Fruit fly (Drosophila melanogaster): ENCODE results near the gene CG13949.

CG13949 gene

dm6 chr2L:887788-888187, 32.7 kb downstream of the CG13949 start:
- TF ChIP-seq CG32121 (GFP tag; IDR thresholded peaks at IDR 0.05), result no peak
- no peak for TF ChIP-seq CG14655 (GFP tag; optimal IDR thresholded peaks at IDR 0.05)
- TF ChIP-seq rn (GFP tag; IDR thresholded peaks at IDR 0.05), result no peak
- TF ChIP-seq CG13204 (GFP tag; optimal IDR thresholded peaks at IDR 0.05), result no peak
- TF ChIP-seq CG12605 (GFP tag; IDR thresholded peaks at IDR 0.05), result no peak
- no peak for TF ChIP-seq D1 (tag; optimal IDR thresholded peaks at IDR 0.05)
- TF ChIP-seq CG9948 (tag; optimal IDR thresholded peaks at IDR 0.05), result no peak
- no peak for TF ChIP-seq CG8301 (tag; optimal IDR thresholded peaks at IDR 0.05)
- TF ChIP-seq CG15710 (tag; optimal IDR thresholded peaks at IDR 0.05), result no peak
- TF ChIP-seq CG8159 (tag; optimal IDR thresholded peaks at IDR 0.05), result no peak
- no peak for TF ChIP-seq Snoo (tag; optimal IDR thresholded peaks at IDR 0.05)
- TF ChIP-seq CG10348 (GFP tag; IDR thresholded peaks at IDR 0.05), result no peak
- no peak for TF ChIP-seq gl (tag; optimal IDR thresholded peaks at IDR 0.05)
- TF ChIP-seq fd96Ca (GFP tag; IDR thresholded peaks at IDR 0.05), result no peak

- TF ChIP-seq CG10348 (GFP tag; IDR thresholded peaks at IDR 0.05) (no peak), CG4496 (GFP tag; IDR thresholded peaks at IDR 0.05) (0 out of 3 replicates have a peak, but pooled peaks have one; percentile 14), EcR (GFP tag; optimal IDR thresholded peaks at IDR 0.05) (no peak), fd96Ca (GFP tag; IDR thresholded peaks at IDR 0.05) (0 out of 3 replicates have a peak, but pooled peaks have one; percentile 14)
These were observed 34.7 kb downstream of the CG13949 start for dm6 chr2L:889799-890198.

- TF ChIP-seq CG34367 (tag; optimal IDR thresholded peaks at IDR 0.05), result no peak
- no peak for TF ChIP-seq CG13204 (GFP tag; optimal IDR thresholded peaks at IDR 0.05)
- TF ChIP-seq CG8159 (tag; optimal IDR thresholded peaks at IDR 0.05), result peak; percentile 28
- TF ChIP-seq fd96Ca (GFP tag; IDR thresholded peaks at IDR 0.05), result no peak
- no peak for TF ChIP-seq CG10348 (GFP tag; IDR thresholded peaks at IDR 0.05)
These were observed 37.3 kb downstream of the CG13949 start for dm6 chr2L:892461-892860.

- TF ChIP-seq CG8159 (tag; optimal IDR thresholded peaks at IDR 0.05) (no peak), CG14655 (GFP tag; optimal IDR thresholded peaks at IDR 0.05) (no peak), Snoo (tag; optimal IDR thresholded peaks at IDR 0.05) (no peak), CG4496 (GFP tag; IDR thresholded peaks at IDR 0.05) (no peak), CG9948 (tag; optimal IDR thresholded peaks at IDR 0.05) (no peak), CG12605 (GFP tag; IDR thresholded peaks at IDR 0.05) (no peak), CG13204 (GFP tag; optimal IDR thresholded peaks at IDR 0.05) (no peak), rn (GFP tag; IDR thresholded peaks at IDR 0.05) (no peak), CG34367 (tag; optimal IDR thresholded peaks at IDR 0.05) (no peak), D1 (tag; optimal IDR thresholded peaks at IDR 0.05) (no peak), CG8301 (tag; optimal IDR thresholded peaks at IDR 0.05) (no peak), fd96Ca (GFP tag; IDR thresholded peaks at IDR 0.05) (no peak), Pif1A (GFP tag; optimal IDR thresholded peaks at IDR 0.05) (no peak), CG15710 (tag; optimal IDR thresholded peaks at IDR 0.05) (no peak), Pif1B (GFP tag; optimal IDR thresholded peaks at IDR 0.05) (no peak), EcR (GFP tag; optimal IDR thresholded peaks at IDR 0.05) (no peak)
These were observed 38.0 kb downstream of the CG13949 start for dm6 chr2L:893171-893570.

- TF ChIP-seq CG4496 (GFP tag; IDR thresholded peaks at IDR 0.05), result no peak
- peak; percentile 49 for TF ChIP-seq CG15710 (tag; optimal IDR thresholded peaks at IDR 0.05)
These were observed 40.3 kb downstream of the CG13949 start for dm6 chr2L:895448-895847.

dm6 chr2L:897124-897523, 42.0 kb downstream of the CG13949 start:
- TF ChIP-seq CG17806 (tag; optimal IDR thresholded peaks at IDR 0.05), result no peak
- TF ChIP-seq CG13204 (GFP tag; optimal IDR thresholded peaks at IDR 0.05), result no peak
- no peak for TF ChIP-seq fd96Ca (GFP tag; IDR thresholded peaks at IDR 0.05)
- no peak for TF ChIP-seq EcR (GFP tag; optimal IDR thresholded peaks at IDR 0.05)
- TF ChIP-seq Snoo (tag; optimal IDR thresholded peaks at IDR 0.05), result no peak
- no peak for TF ChIP-seq CG8159 (tag; optimal IDR thresholded peaks at IDR 0.05)
- TF ChIP-seq CG8301 (tag; optimal IDR thresholded peaks at IDR 0.05), result no peak
- TF ChIP-seq rn (GFP tag; IDR thresholded peaks at IDR 0.05), result no peak
- no peak for TF ChIP-seq Pif1B (GFP tag; optimal IDR thresholded peaks at IDR 0.05)
- no peak for TF ChIP-seq Ets98B (GFP tag; IDR thresholded peaks at IDR 0.05)
- TF ChIP-seq CG10348 (GFP tag; IDR thresholded peaks at IDR 0.05), result no peak
- TF ChIP-seq D1 (tag; optimal IDR thresholded peaks at IDR 0.05), result no peak
- no peak for TF ChIP-seq CG12605 (GFP tag; IDR thresholded peaks at IDR 0.05)

- no peak for TF ChIP-seq CG14655 (GFP tag; optimal IDR thresholded peaks at IDR 0.05)
- TF ChIP-seq gl (tag; optimal IDR thresholded peaks at IDR 0.05), result no peak
- TF ChIP-seq EcR (GFP tag; optimal IDR thresholded peaks at IDR 0.05), result no peak
- no peak for TF ChIP-seq D1 (tag; optimal IDR thresholded peaks at IDR 0.05)
- no peak for TF ChIP-seq CG15710 (tag; optimal IDR thresholded peaks at IDR 0.05)
- TF ChIP-seq CG13204 (GFP tag; optimal IDR thresholded peaks at IDR 0.05), result no peak
- no peak for TF ChIP-seq rn (GFP tag; IDR thresholded peaks at IDR 0.05)
- no peak for TF ChIP-seq Snoo (tag; optimal IDR thresholded peaks at IDR 0.05)
- TF ChIP-seq CG4496 (GFP tag; IDR thresholded peaks at IDR 0.05), result no peak
- no peak for TF ChIP-seq CG8159 (tag; optimal IDR thresholded peaks at IDR 0.05)
- no peak for TF ChIP-seq CG8301 (tag; optimal IDR thresholded peaks at IDR 0.05)
- TF ChIP-seq Pif1A (GFP tag; optimal IDR thresholded peaks at IDR 0.05), result no peak
- TF ChIP-seq Pif1B (GFP tag; optimal IDR thresholded peaks at IDR 0.05), result no peak
- no peak for TF ChIP-seq Ets98B (GFP tag; IDR thresholded peaks at IDR 0.05)
- TF ChIP-seq CG17806 (tag; optimal IDR thresholded peaks at IDR 0.05), result no peak
- no peak for TF ChIP-seq CG10348 (GFP tag; IDR thresholded peaks at IDR 0.05)
These were observed 43.2 kb downstream of the CG13949 start, which contains the start of gene Lsp1beta for dm6 chr2L:898316-898715. Gene Lsp1beta, plus strand, starts transcription at chr2L:898500.

Data from whole organism, pupa.